Fruit fly (Drosophila melanogaster) whole organism, embryonic: ENCODE measurements around the gene CG10132.

Experiments used
- Aef1 ChIP-seq: fragments of 200-800 bp; sonication (Bioruptor generic); IDR thresholded peaks from 3 replicates; pipeline ENCODE4 v1.3.6; 2022; ENCODE audit warnings: missing biosample characterization, missing genetic modification characterization
- B-H1 ChIP-seq: fragments of 200-800 bp; sonication (Bioruptor generic); IDR thresholded peaks from 3 replicates; pipeline ENCODE4 v1.3.6; 2022; ENCODE audit warnings: missing biosample characterization, missing genetic modification characterization
- CG10274 ChIP-seq: fragments of 200-800 bp; sonication (Bioruptor generic); optimal IDR thresholded peaks from 3 replicates; lab custom pipeline; 2017; ENCODE audit warnings: missing biosample characterization, mild to moderate bottlenecking, missing genetic modification characterization
- CG11093 ChIP-seq: fragments of 200-800 bp; sonication (Bioruptor generic); IDR thresholded peaks from 3 replicates; pipeline ENCODE4 v1.3.6; 2022; ENCODE audit warnings: missing biosample characterization, missing genetic modification characterization
- CG11695 ChIP-seq: fragments of 200-800 bp; sonication (Bioruptor generic); IDR thresholded peaks from 3 replicates; pipeline ENCODE4 v1.3.6; 2022; ENCODE audit warnings: missing biosample characterization, missing genetic modification characterization
- CG12769 ChIP-seq: fragments of 200-800 bp; sonication (Bioruptor generic); optimal IDR thresholded peaks from 2 replicates; lab custom pipeline; 2019; ENCODE audit warnings: missing biosample characterization, mild to moderate bottlenecking, missing genetic modification characterization, moderate library complexity
- CG14050 ChIP-seq: fragments of 200-800 bp; sonication (Bioruptor generic); IDR thresholded peaks from 3 replicates; pipeline ENCODE4 v1.3.6; 2022; ENCODE audit warnings: missing biosample characterization, missing genetic modification characterization
- CG14441 ChIP-seq: fragments of 200-800 bp; sonication (Bioruptor generic); IDR thresholded peaks from 2 replicates; pipeline ENCODE4 v1.3.6; 2022; ENCODE audit warnings: missing biosample characterization, missing genetic modification characterization
- CG1529 ChIP-seq: fragments of 200-800 bp; sonication (Bioruptor generic); optimal IDR thresholded peaks from 3 replicates; lab custom pipeline; 2018; ENCODE audit warnings: missing biosample characterization, missing genetic modification characterization
- CG15696 ChIP-seq: fragments of 200-800 bp; sonication (Bioruptor generic); optimal IDR thresholded peaks from 2 replicates; lab custom pipeline; 2019; ENCODE audit warnings: missing biosample characterization, mild to moderate bottlenecking, missing genetic modification characterization, moderate library complexity
- CG17359 ChIP-seq: fragments of 200-800 bp; sonication (Bioruptor generic); optimal IDR thresholded peaks from 3 replicates; lab custom pipeline; 2018; ENCODE audit warnings: missing biosample characterization, mild to moderate bottlenecking, missing genetic modification characterization, moderate library complexity
- CG17568 ChIP-seq: fragments of 200-800 bp; sonication (Bioruptor generic); optimal IDR thresholded peaks from 2 replicates; lab custom pipeline; 2018; ENCODE audit warnings: missing biosample characterization, mild to moderate bottlenecking, missing genetic modification characterization, moderate library complexity
- CG18011 ChIP-seq: fragments of 200-800 bp; sonication (Bioruptor generic); optimal IDR thresholded peaks from 2 replicates; lab custom pipeline; 2017; ENCODE audit warnings: missing biosample characterization, missing genetic modification characterization, mild to moderate bottlenecking, moderate library complexity, missing genotype
- CG2889 ChIP-seq: fragments of 200-800 bp; sonication (Bioruptor generic); IDR thresholded peaks from 3 replicates; pipeline ENCODE4 v1.3.6; 2022; ENCODE audit warnings: missing biosample characterization, missing genetic modification characterization
- CG31224 ChIP-seq: fragments of 200-800 bp; sonication (Bioruptor generic); IDR thresholded peaks from 2 replicates; pipeline ENCODE4 v1.3.6; 2022; ENCODE audit warnings: missing biosample characterization, missing genetic modification characterization
- CG32767 ChIP-seq: fragments of 200-800 bp; sonication (Bioruptor generic); IDR thresholded peaks from 2 replicates; pipeline ENCODE4 v1.3.6; 2022; ENCODE audit warnings: missing biosample characterization, missing genetic modification characterization
- CG34224 ChIP-seq: fragments of 200-800 bp; sonication (Bioruptor generic); IDR thresholded peaks from 3 replicates; pipeline ENCODE4 v1.3.6; 2022; ENCODE audit warnings: missing biosample characterization, missing genetic modification characterization; ENCODE audit not compliant: partially characterized antibody
- CG34376 ChIP-seq: fragments of 200-800 bp; sonication (Bioruptor generic); optimal IDR thresholded peaks from 2 replicates; lab custom pipeline; 2018; ENCODE audit warnings: missing biosample characterization, mild to moderate bottlenecking, missing genetic modification characterization
- CG34422 ChIP-seq: fragments of 200-800 bp; sonication (Bioruptor generic); IDR thresholded peaks from 3 replicates; pipeline ENCODE4 v1.3.6; 2022; ENCODE audit warnings: missing biosample characterization, missing genetic modification characterization
- CG3847 ChIP-seq: fragments of 200-800 bp; sonication (Bioruptor generic); IDR thresholded peaks from 2 replicates; pipeline ENCODE4 v1.3.6; 2022; ENCODE audit warnings: missing biosample characterization, missing genetic modification characterization
- CG4424 ChIP-seq: fragments of 200-800 bp; sonication (Bioruptor generic); optimal IDR thresholded peaks from 3 replicates; lab custom pipeline; 2016; ENCODE audit warnings: missing biosample characterization, missing genetic modification characterization
- CG6791 ChIP-seq: fragments of 200-800 bp; sonication (Bioruptor generic); IDR thresholded peaks from 3 replicates; pipeline ENCODE4 v1.3.6; 2022; ENCODE audit warnings: missing biosample characterization, missing genetic modification characterization; ENCODE audit not compliant: partially characterized antibody
- CG7786 ChIP-seq: fragments of 200-800 bp; sonication (Bioruptor generic); optimal IDR thresholded peaks from 2 replicates; lab custom pipeline; 2016; ENCODE audit warnings: missing biosample characterization, missing genetic modification characterization
- CG8924 ChIP-seq: fragments of 200-800 bp; optimal IDR thresholded peaks from 3 replicates; lab custom pipeline; 2019; ENCODE audit warnings: missing biosample characterization, mild to moderate bottlenecking, missing genetic modification characterization, moderate library complexity
- Chrac-16 ChIP-seq: fragments of 200-800 bp; sonication (Bioruptor generic); optimal IDR thresholded peaks from 3 replicates; lab custom pipeline; 2016; ENCODE audit warnings: missing biosample characterization, missing genetic modification characterization
- Doc2 ChIP-seq: fragments of 200-800 bp; sonication (Bioruptor generic); IDR thresholded peaks from 2 replicates; pipeline ENCODE4 v1.3.6; 2022; ENCODE audit warnings: missing biosample characterization, missing genetic modification characterization
- ERR ChIP-seq: fragments of 200-800 bp; sonication (Bioruptor generic); optimal IDR thresholded peaks from 2 replicates; lab custom pipeline; 2016; ENCODE audit warnings: missing biosample characterization, missing genetic modification characterization
- Hr3 ChIP-seq: fragments of 200-800 bp; sonication (Bioruptor generic); optimal IDR thresholded peaks from 3 replicates; lab custom pipeline; 2016; ENCODE audit warnings: missing biosample characterization, missing genetic modification characterization
- Ptx1 ChIP-seq: fragments of 200-800 bp; sonication (Bioruptor generic); IDR thresholded peaks from 2 replicates; pipeline ENCODE4 v1.3.6; 2022; ENCODE audit warnings: missing biosample characterization, missing genetic modification characterization
- Rfx ChIP-seq: fragments of 200-800 bp; sonication (Bioruptor generic); IDR thresholded peaks from 2 replicates; pipeline ENCODE4 v1.3.6; 2022; ENCODE audit warnings: missing biosample characterization, missing genetic modification characterization
- al ChIP-seq: fragments of 200-800 bp; sonication (Bioruptor generic); IDR thresholded peaks from 2 replicates; pipeline ENCODE4 v1.3.6; 2022; ENCODE audit warnings: missing biosample characterization, missing genetic modification characterization
- cato ChIP-seq: fragments of 200-800 bp; sonication (Bioruptor generic); optimal IDR thresholded peaks from 2 replicates; lab custom pipeline; 2016; ENCODE audit warnings: missing biosample characterization, missing genetic modification characterization, borderline replicate concordance
- crc ChIP-seq: fragments of 200-800 bp; sonication (Bioruptor generic); optimal IDR thresholded peaks from 2 replicates; lab custom pipeline; 2016; ENCODE audit warnings: missing biosample characterization, missing genetic modification characterization
- da ChIP-seq: fragments of 200-800 bp; sonication (Bioruptor generic); optimal IDR thresholded peaks from 2 replicates; lab custom pipeline; 2016; ENCODE audit warnings: missing biosample characterization, missing genetic modification characterization
- disco-r ChIP-seq: fragments of 200-800 bp; sonication (Bioruptor generic); optimal IDR thresholded peaks from 2 replicates; lab custom pipeline; 2016; ENCODE audit warnings: missing biosample characterization, missing genetic modification characterization
- fd3F ChIP-seq: fragments of 200-800 bp; sonication (Bioruptor generic); optimal IDR thresholded peaks from 2 replicates; lab custom pipeline; 2018; ENCODE audit warnings: missing biosample characterization, mild to moderate bottlenecking, missing genetic modification characterization, moderate library complexity
- gcm2 ChIP-seq: fragments of 200-800 bp; sonication (Bioruptor generic); optimal IDR thresholded peaks from 2 replicates; lab custom pipeline; 2016; ENCODE audit warnings: missing biosample characterization, missing genetic modification characterization
- gt ChIP-seq: fragments of 200-800 bp; sonication (Bioruptor generic); IDR thresholded peaks from 2 replicates; pipeline ENCODE4 v1.3.6; 2022; ENCODE audit warnings: missing biosample characterization, missing genetic modification characterization
- kay ChIP-seq: fragments of 200-800 bp; sonication (Bioruptor generic); optimal IDR thresholded peaks from 2 replicates; lab custom pipeline; 2016; ENCODE audit warnings: missing biosample characterization, missing genetic modification characterization
- lmd ChIP-seq: fragments of 200-800 bp; sonication (Bioruptor generic); IDR thresholded peaks from 2 replicates; pipeline ENCODE4 v1.3.6; 2022; ENCODE audit warnings: missing biosample characterization, missing genetic modification characterization
- luna ChIP-seq: fragments of 200-800 bp; sonication (Bioruptor generic); optimal IDR thresholded peaks from 2 replicates; lab custom pipeline; 2016; ENCODE audit warnings: missing biosample characterization, missing genetic modification characterization
- nerfin-1 ChIP-seq: fragments of 200-800 bp; sonication (Bioruptor generic); optimal IDR thresholded peaks from 3 replicates; lab custom pipeline; 2019; ENCODE audit warnings: missing biosample characterization, mild to moderate bottlenecking, missing genetic modification characterization, moderate library complexity
- onecut ChIP-seq: fragments of 200-800 bp; sonication (Bioruptor generic); IDR thresholded peaks from 2 replicates; pipeline ENCODE4 v1.3.6; 2022; ENCODE audit warnings: missing biosample characterization, missing genetic modification characterization
- pzg ChIP-seq: fragments of 200-800 bp; sonication (Bioruptor generic); optimal IDR thresholded peaks from 3 replicates; lab custom pipeline; 2018; ENCODE audit warnings: missing biosample characterization, mild to moderate bottlenecking, missing genetic modification characterization, moderate library complexity
- repo ChIP-seq: fragments of 200-800 bp; sonication (Bioruptor generic); optimal IDR thresholded peaks from 2 replicates; lab custom pipeline; 2016; ENCODE audit warnings: missing biosample characterization, missing genetic modification characterization
- schlank ChIP-seq: fragments of 200-800 bp; sonication (Bioruptor generic); optimal IDR thresholded peaks from 2 replicates; lab custom pipeline; 2018; ENCODE audit warnings: missing biosample characterization, mild to moderate bottlenecking, missing genetic modification characterization
- sens-2 ChIP-seq: fragments of 200-800 bp; sonication (Bioruptor generic); IDR thresholded peaks from 2 replicates; pipeline ENCODE4 v1.3.6; 2022; ENCODE audit warnings: missing biosample characterization, missing genetic modification characterization
- slp2 ChIP-seq: fragments of 200-800 bp; sonication (Bioruptor generic); optimal IDR thresholded peaks from 2 replicates; lab custom pipeline; 2016; ENCODE audit warnings: missing biosample characterization, missing genetic modification characterization
- sob ChIP-seq: fragments of 200-800 bp; sonication (Bioruptor generic); IDR thresholded peaks from 2 replicates; pipeline ENCODE4 v1.3.6; 2022; ENCODE audit warnings: missing biosample characterization, missing genetic modification characterization
- trh ChIP-seq: fragments of 200-800 bp; sonication (Bioruptor generic); optimal IDR thresholded peaks from 2 replicates; lab custom pipeline; 2016; ENCODE audit warnings: missing biosample characterization, missing genetic modification characterization
- z ChIP-seq: fragments of 200-800 bp; sonication (Bioruptor generic); IDR thresholded peaks from 3 replicates; pipeline ENCODE4 v1.3.6; 2022; ENCODE audit warnings: missing biosample characterization, missing genetic modification characterization
- zen2 ChIP-seq: fragments of 200-800 bp; sonication (Bioruptor generic); IDR thresholded peaks from 3 replicates; pipeline ENCODE4 v1.3.6; 2022; ENCODE audit warnings: missing biosample characterization, missing genetic modification characterization; ENCODE audit not compliant: partially characterized antibody

Gene CG10132

DNA sequence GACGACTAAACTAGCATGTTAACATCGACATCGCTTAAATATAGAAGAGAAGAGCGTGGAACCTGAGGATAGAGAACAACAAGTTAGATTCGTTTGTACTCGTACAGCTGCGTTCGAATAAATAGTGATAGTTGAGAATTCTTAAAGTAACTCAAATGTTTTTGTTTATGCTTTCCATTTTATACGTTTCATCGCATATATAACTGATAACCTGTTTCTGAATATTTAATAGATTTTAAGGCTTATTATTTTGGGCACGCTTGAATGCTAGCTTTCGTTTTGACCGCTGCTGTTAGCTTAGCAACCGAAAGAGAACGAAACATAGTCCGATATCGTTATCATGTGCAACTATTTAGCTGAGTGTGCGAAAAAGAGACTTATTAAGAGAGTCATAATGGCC is 9.7 kb downstream of the CG10132 start (continued):
- TF ChIP-seq crc (GFP tag; lab: Kevin White, UChicago) (peak; percentile 92), CG11093 (GFP tag; lab: Robert Waterston, UW) (peak; percentile 85), CG32767 (peak; percentile 93), CG17568 (peak; percentile 92), Hr3 (peak; percentile 89), CG11695 (GFP tag; lab: Robert Waterston, UW) (peak; percentile 97), da (peak; percentile 78), Aef1 (GFP tag; lab: Robert Waterston, UW) (peak; percentile 96), gt (peak; percentile 65), CG1529 (GFP tag; lab: Kevin White, UChicago) (peak; percentile 74), CG18011 (GFP tag; lab: Kevin White, UChicago) (peak; percentile 87), CG34376 (GFP tag; lab: Kevin White, UChicago) (peak; percentile 98), CG14050 (GFP tag; lab: Robert Waterston, UW) (peak; percentile 94), lmd (peak; percentile 96), CG31224 (GFP tag; lab: Robert Waterston, UW) (peak; percentile 94), CG34422 (peak; percentile 96), luna (GFP tag; lab: Kevin White, UChicago) (peak; percentile 94), schlank (tag; lab: Kevin White, UChicago) (peak; percentile 98), nerfin-1 (peak; percentile 71), z (GFP tag; lab: Robert Waterston, UW) (peak; percentile 32; the same call in 1 of the 3 replicates), CG3847 (GFP tag; lab: Robert Waterston, UW) (peak; percentile 98), CG12769 (peak; percentile 99), CG14441 (GFP tag; lab: Robert Waterston, UW) (peak; percentile 97), trh (GFP tag; lab: Kevin White, UChicago) (peak; percentile 77), CG2889 (GFP tag; lab: Robert Waterston, UW) (peak; percentile 94), Chrac-16 (GFP tag; lab: Kevin White, UChicago) (peak; percentile 91), al (GFP tag; lab: Robert Waterston, UW) (peak; percentile 97), onecut (GFP tag; lab: Robert Waterston, UW) (peak; percentile 80), slp2 (GFP tag; lab: Kevin White, UChicago) (peak; percentile 89), Ptx1 (peak; percentile 97), CG6791 (GFP tag; lab: Robert Waterston, UW) (no peak), repo (GFP tag; lab: Kevin White, UChicago) (peak; percentile 85), Doc2 (GFP tag; lab: Robert Waterston, UW) (peak; percentile 72), CG4424 (GFP tag; lab: Kevin White, UChicago) (peak; percentile 86), zen2 (GFP tag; lab: Robert Waterston, UW) (no peak), pzg (peak; percentile 33), CG10274 (peak; percentile 86), CG17359 (tag; lab: Kevin White, UChicago) (peak; percentile 93), CG15696 (peak; percentile 77), B-H1 (GFP tag; lab: Robert Waterston, UW) (peak; percentile 93), sens-2 (GFP tag; lab: Robert Waterston, UW) (peak; percentile 78), Rfx (GFP tag; lab: Robert Waterston, UW) (peak; percentile 99), kay (GFP tag; lab: Kevin White, UChicago) (peak; percentile 94), sob (GFP tag; lab: Robert Waterston, UW) (peak; percentile 98), CG8924 (tag; lab: Kevin White, UChicago) (peak; percentile 97), ERR (GFP tag; lab: Kevin White, UChicago) (peak; percentile 96), CG34224 (GFP tag; lab: Robert Waterston, UW) (no peak), fd3F (GFP tag; lab: Kevin White, UChicago) (peak; percentile 97), disco-r (GFP tag; lab: Kevin White, UChicago) (peak; percentile 94), gcm2 (GFP tag; lab: Kevin White, UChicago) (peak; percentile 87), CG7786 (GFP tag; lab: Kevin White, UChicago) (peak; percentile 97), cato (GFP tag; lab: Kevin White, UChicago) (peak; percentile 79)
